Fruit fly (Drosophila melanogaster) whole organism, embryonic: ENCODE results near the gene Tsr1.
A peak's percentile ranks its signal among the peaks of the same experiment; 100 is the strongest.

Experiments
- Abd-B ChIP-seq: fragments of 200-800 bp; sonication (Bioruptor generic); optimal IDR thresholded peaks from 2 replicates; lab custom pipeline; 2018; ENCODE audit warnings: missing biosample characterization, mild to moderate bottlenecking, missing genetic modification characterization, moderate library complexity
- BtbVII ChIP-seq: fragments of 200-800 bp; sonication (Bioruptor generic); optimal IDR thresholded peaks from 3 replicates; lab custom pipeline; 2017; ENCODE audit warnings: missing biosample characterization, mild to moderate bottlenecking, missing genetic modification characterization
- CG11093 ChIP-seq: fragments of 200-800 bp; sonication (Bioruptor generic); IDR thresholded peaks from 3 replicates; pipeline ENCODE4 v1.3.6; 2022; ENCODE audit warnings: missing biosample characterization, missing genetic modification characterization
- CG11560 ChIP-seq: fragments of 200-800 bp; sonication (Bioruptor generic); IDR thresholded peaks from 3 replicates; pipeline ENCODE4 v1.3.6; 2022; ENCODE audit warnings: missing biosample characterization, missing genetic modification characterization
- CG15269 ChIP-seq: fragments of 200-800 bp; sonication (Bioruptor generic); optimal IDR thresholded peaks from 2 replicates; lab custom pipeline; 2018; ENCODE audit warnings: missing biosample characterization, mild to moderate bottlenecking, missing genetic modification characterization, moderate library complexity
- CG15479 ChIP-seq: fragments of 200-800 bp; sonication (Bioruptor generic); optimal IDR thresholded peaks from 3 replicates; lab custom pipeline; 2019; ENCODE audit warnings: missing biosample characterization, mild to moderate bottlenecking, missing genetic modification characterization, moderate library complexity
- CG17186 ChIP-seq: fragments of 200-800 bp; sonication (Bioruptor generic); optimal IDR thresholded peaks from 3 replicates; lab custom pipeline; 2017; ENCODE audit warnings: missing biosample characterization, missing genetic modification reagents, missing genetic modification characterization
- CG1792 ChIP-seq: fragments of 200-800 bp; sonication (Bioruptor generic); optimal IDR thresholded peaks from 2 replicates; lab custom pipeline; 2016; ENCODE audit warnings: missing biosample characterization, missing genetic modification characterization
- CG18599 ChIP-seq: fragments of 200-800 bp; sonication (Bioruptor generic); optimal IDR thresholded peaks from 3 replicates; lab custom pipeline; 2017; ENCODE audit warnings: missing biosample characterization, missing genetic modification characterization, mild to moderate bottlenecking, moderate library complexity, missing genetic modification reagents
- CG30403 ChIP-seq: fragments of 200-800 bp; sonication (Bioruptor generic); optimal IDR thresholded peaks from 3 replicates; lab custom pipeline; 2016; ENCODE audit warnings: missing biosample characterization, missing genetic modification characterization
- CG3281 ChIP-seq: fragments of 200-800 bp; sonication (Bioruptor generic); optimal IDR thresholded peaks from 3 replicates; lab custom pipeline; 2017; ENCODE audit warnings: missing biosample characterization, mild to moderate bottlenecking, missing genetic modification characterization
- CG3847 ChIP-seq: fragments of 200-800 bp; sonication (Bioruptor generic); IDR thresholded peaks from 2 replicates; pipeline ENCODE4 v1.3.6; 2022; ENCODE audit warnings: missing biosample characterization, missing genetic modification characterization
- CG4360 ChIP-seq: fragments of 200-800 bp; sonication (Bioruptor generic); IDR thresholded peaks from 2 replicates; pipeline ENCODE4 v1.3.6; 2022; ENCODE audit warnings: missing biosample characterization, missing genetic modification characterization
- CG7556 ChIP-seq: fragments of 200-800 bp; sonication (Bioruptor generic); optimal IDR thresholded peaks from 2 replicates; lab custom pipeline; 2017; ENCODE audit warnings: missing biosample characterization, mild to moderate bottlenecking, missing genetic modification characterization
- CG7839 ChIP-seq: fragments of 200-800 bp; sonication (Bioruptor generic); optimal IDR thresholded peaks from 3 replicates; lab custom pipeline; 2018; ENCODE audit warnings: missing biosample characterization, mild to moderate bottlenecking, missing genetic modification characterization, moderate library complexity
- CG9215 ChIP-seq: fragments of 200-800 bp; sonication (Bioruptor generic); IDR thresholded peaks from 2 replicates; pipeline ENCODE4 v1.3.6; 2022; ENCODE audit warnings: missing biosample characterization, missing genetic modification characterization
- Dfd ChIP-seq, 2 experiments: fragments of >200 bp; optimal IDR thresholded peaks; 2 replicates each; lab custom pipeline; 2017; ENCODE audit warnings: missing biosample characterization in 2 of 2, missing genetic modification characterization in 2 of 2
- Dip3 ChIP-seq: fragments of 200-800 bp; sonication (Bioruptor generic); optimal IDR thresholded peaks from 3 replicates; lab custom pipeline; 2016; ENCODE audit warnings: missing biosample characterization, missing genetic modification characterization
- Ets97D ChIP-seq: fragments of 200-800 bp; sonication (Bioruptor generic); optimal IDR thresholded peaks from 3 replicates; lab custom pipeline; 2016; ENCODE audit warnings: missing biosample characterization, missing genetic modification characterization
- Fer2 ChIP-seq: fragments of 200-800 bp; sonication (Bioruptor generic); optimal IDR thresholded peaks from 2 replicates; lab custom pipeline; 2018; ENCODE audit warnings: missing biosample characterization, mild to moderate bottlenecking, missing genetic modification characterization, moderate library complexity
- Fer3 ChIP-seq: fragments of 200-800 bp; sonication (Bioruptor generic); optimal IDR thresholded peaks from 2 replicates; lab custom pipeline; 2018; ENCODE audit warnings: missing biosample characterization, mild to moderate bottlenecking, missing genetic modification characterization, moderate library complexity
- HLH4C ChIP-seq: fragments of 200-800 bp; sonication (Bioruptor generic); IDR thresholded peaks from 3 replicates; pipeline ENCODE4 v1.3.6; 2022; ENCODE audit warnings: missing biosample characterization, missing genetic modification characterization; ENCODE audit not compliant: partially characterized antibody
- Hr39 ChIP-seq: fragments of >200 bp; optimal IDR thresholded peaks from 2 replicates; lab custom pipeline; 2017
- Hr51 ChIP-seq, 2 experiments: fragments of 200-800 bp; sonication (Bioruptor generic); optimal IDR thresholded peaks; 2 replicates in 1 of 2; 3 replicates in 1 of 2; lab custom pipeline; 2016 to 2018; ENCODE audit warnings: missing biosample characterization in 2 of 2, missing genetic modification characterization in 2 of 2, mild to moderate bottlenecking in 1 of 2, moderate library complexity in 1 of 2
- Hr78 ChIP-seq, 2 experiments: fragments of 200-800 bp in 1 of 2; fragments of >200 bp in 1 of 2; sonication (Bioruptor generic) in 1 of 2; optimal IDR thresholded peaks; 2 replicates each; lab custom pipeline; 2017 to 2019; ENCODE audit warnings: missing biosample characterization in 2 of 2, missing genetic modification characterization in 2 of 2, mild to moderate bottlenecking in 1 of 2, moderate library complexity in 1 of 2
- MBD-R2 ChIP-seq: fragments of 200-800 bp; sonication (Bioruptor generic); IDR thresholded peaks from 2 replicates; pipeline ENCODE4 v1.3.6; 2022; ENCODE audit warnings: missing biosample characterization, missing genetic modification characterization
- Meics ChIP-seq: fragments of 200-800 bp; sonication (Bioruptor generic); optimal IDR thresholded peaks from 2 replicates; lab custom pipeline; 2017; ENCODE audit warnings: missing biosample characterization, mild to moderate bottlenecking, missing genetic modification characterization
- Mes4 ChIP-seq: fragments of 200-800 bp; sonication (Bioruptor generic); optimal IDR thresholded peaks from 2 replicates; lab custom pipeline; 2016; ENCODE audit warnings: missing biosample characterization, missing genetic modification characterization
- Mrtf ChIP-seq: fragments of 200-800 bp; sonication (Bioruptor generic); IDR thresholded peaks from 3 replicates; pipeline ENCODE4 v1.3.6; 2022; ENCODE audit warnings: missing biosample characterization, missing genetic modification characterization
- Myb ChIP-seq: fragments of 200-800 bp; sonication (Bioruptor generic); optimal IDR thresholded peaks from 2 replicates; lab custom pipeline; 2016; ENCODE audit warnings: missing biosample characterization, missing genetic modification characterization
- Neu2 ChIP-seq: fragments of 200-800 bp; sonication (Bioruptor generic); optimal IDR thresholded peaks from 3 replicates; lab custom pipeline; 2016; ENCODE audit warnings: missing biosample characterization, missing genetic modification characterization, borderline replicate concordance
- Rfx ChIP-seq: fragments of 200-800 bp; sonication (Bioruptor generic); IDR thresholded peaks from 2 replicates; pipeline ENCODE4 v1.3.6; 2022; ENCODE audit warnings: missing biosample characterization, missing genetic modification characterization
- Scr ChIP-seq: fragments of 200-800 bp; sonication (Bioruptor generic); IDR thresholded peaks from 2 replicates; pipeline ENCODE4 v1.3.6; 2022; ENCODE audit warnings: missing biosample characterization, missing genetic modification characterization; ENCODE audit not compliant: partially characterized antibody
- Spps ChIP-seq: fragments of 200-800 bp; sonication (Bioruptor generic); optimal IDR thresholded peaks from 2 replicates; lab custom pipeline; 2018; ENCODE audit warnings: missing biosample characterization, mild to moderate bottlenecking, missing genetic modification characterization
- bbx ChIP-seq: fragments of 200-800 bp; sonication (Bioruptor generic); IDR thresholded peaks from 2 replicates; pipeline ENCODE4 v1.3.6; 2022; ENCODE audit warnings: missing biosample characterization, missing genetic modification characterization; ENCODE audit not compliant: partially characterized antibody
- dpn ChIP-seq, 2 experiments: fragments of 200-800 bp; sonication (Bioruptor generic); optimal IDR thresholded peaks; 3 replicates each; lab custom pipeline; 2016; ENCODE audit warnings: missing biosample characterization in 2 of 2, missing genetic modification characterization in 2 of 2
- dysf ChIP-seq: fragments of 200-800 bp; sonication (Bioruptor generic); IDR thresholded peaks from 3 replicates; pipeline ENCODE4 v1.3.6; 2022; ENCODE audit warnings: missing biosample characterization, missing genetic modification characterization
- emc ChIP-seq: fragments of 200-800 bp; sonication (Bioruptor generic); optimal IDR thresholded peaks from 2 replicates; lab custom pipeline; 2016; ENCODE audit warnings: missing biosample characterization, missing genetic modification characterization
- ewg ChIP-seq: fragments of 200-800 bp; sonication (Bioruptor generic); optimal IDR thresholded peaks from 3 replicates; lab custom pipeline; 2017; ENCODE audit warnings: mild to moderate bottlenecking, missing biosample characterization, missing genetic modification reagents, missing genetic modification characterization
- ftz-f1 ChIP-seq: fragments of 200-800 bp; sonication (Bioruptor generic); optimal IDR thresholded peaks from 2 replicates; lab custom pipeline; 2016; ENCODE audit warnings: missing biosample characterization, missing genetic modification characterization
- gcm ChIP-seq: fragments of 200-800 bp; sonication (Bioruptor generic); optimal IDR thresholded peaks from 2 replicates; lab custom pipeline; 2019; ENCODE audit warnings: missing biosample characterization, mild to moderate bottlenecking, missing genetic modification characterization, moderate library complexity
- gro ChIP-seq: fragments of 200-800 bp; sonication (Bioruptor generic); optimal IDR thresholded peaks from 2 replicates; lab custom pipeline; 2016; ENCODE audit warnings: missing biosample characterization, missing genetic modification characterization
- gsb-n ChIP-seq: fragments of 200-800 bp; sonication (Bioruptor generic); optimal IDR thresholded peaks from 3 replicates; lab custom pipeline; 2018; ENCODE audit warnings: missing biosample characterization, mild to moderate bottlenecking, missing genetic modification characterization
- jing ChIP-seq: fragments of 200-800 bp; sonication (Bioruptor generic); optimal IDR thresholded peaks from 2 replicates; lab custom pipeline; 2018; ENCODE audit warnings: missing biosample characterization, mild to moderate bottlenecking, missing genetic modification characterization
- knrl ChIP-seq: fragments of 200-800 bp; sonication (Bioruptor generic); IDR thresholded peaks from 3 replicates; pipeline ENCODE4 v1.3.6; 2022; ENCODE audit warnings: missing biosample characterization, missing genetic modification characterization; ENCODE audit not compliant: partially characterized antibody
- lab ChIP-seq: fragments of 200-800 bp; sonication (Bioruptor generic); optimal IDR thresholded peaks from 3 replicates; lab custom pipeline; 2017; ENCODE audit warnings: missing biosample characterization, missing genetic modification characterization, mild to moderate bottlenecking, moderate library complexity, missing genetic modification reagents
- lilli ChIP-seq: fragments of 200-800 bp; sonication (Bioruptor generic); optimal IDR thresholded peaks from 3 replicates; lab custom pipeline; 2016; ENCODE audit warnings: missing biosample characterization, missing genetic modification characterization
- schlank ChIP-seq: fragments of 200-800 bp; sonication (Bioruptor generic); optimal IDR thresholded peaks from 2 replicates; lab custom pipeline; 2018; ENCODE audit warnings: missing biosample characterization, mild to moderate bottlenecking, missing genetic modification characterization
- slbo ChIP-seq: fragments of 200-800 bp; sonication (Bioruptor generic); IDR thresholded peaks from 2 replicates; pipeline ENCODE4 v1.3.6; 2022; ENCODE audit warnings: missing biosample characterization, missing genetic modification characterization
- sr ChIP-seq: fragments of 200-800 bp; sonication (Bioruptor generic); IDR thresholded peaks from 3 replicates; pipeline ENCODE4 v1.3.6; 2022; ENCODE audit warnings: missing biosample characterization, missing genetic modification characterization
- unpg ChIP-seq: fragments of 200-800 bp; sonication (Bioruptor generic); optimal IDR thresholded peaks from 3 replicates; lab custom pipeline; 2018; ENCODE audit warnings: missing biosample characterization, mild to moderate bottlenecking, missing genetic modification characterization, moderate library complexity

Tsr1 gene

DNA sequence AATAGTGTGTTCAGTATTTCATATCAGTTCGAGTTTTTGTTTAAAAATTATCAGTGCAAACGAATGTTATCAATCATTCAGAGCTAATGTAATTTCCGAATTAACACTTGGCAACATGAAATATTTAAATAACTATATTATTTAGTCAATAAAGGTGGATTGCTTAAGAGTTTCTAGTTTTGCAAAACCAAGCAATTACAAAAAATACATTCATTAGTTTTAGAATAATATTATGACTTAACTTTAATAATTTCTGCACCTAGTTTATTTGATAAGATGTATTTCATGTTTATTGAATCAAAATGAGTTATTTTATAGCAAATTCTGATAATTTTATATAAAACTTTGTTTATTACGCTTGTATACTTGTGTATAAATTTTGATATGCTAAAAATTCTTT is 48.4 kb downstream of the Tsr1 start:
- TF ChIP-seq gro (GFP tag; lab: Kevin White, UChicago) (no peak), sr (GFP tag; lab: Robert Waterston, UW) (no peak), CG15479 (GFP tag; lab: Kevin White, UChicago) (no peak), CG30403 (GFP tag; lab: Kevin White, UChicago) (no peak), gsb-n (tag; lab: Kevin White, UChicago) (no peak), schlank (tag; lab: Kevin White, UChicago) (no peak), CG18599 (peak; percentile 11), BtbVII (GFP tag; lab: Kevin White, UChicago) (no peak), CG11560 (tag; lab: Robert Waterston, UW) (no peak), unpg (peak; percentile 2), CG3281 (GFP tag; lab: Kevin White, UChicago) (no peak), CG4360 (no peak), Spps (tag; lab: Kevin White, UChicago) (no peak), Myb (GFP tag; lab: Kevin White, UChicago) (no peak), CG17186 (GFP tag; lab: Kevin White, UChicago) (no peak), CG9215 (GFP tag; lab: Robert Waterston, UW) (no peak), Dip3 (GFP tag; lab: Kevin White, UChicago) (no peak), HLH4C (GFP tag; lab: Robert Waterston, UW) (no peak), CG15269 (peak; percentile 8), Dfd (GFP tag; optimal IDR thresholded peaks at IDR 0.05; lab: Kevin White, UChicago) (no peak), jing (GFP tag; lab: Kevin White, UChicago) (no peak), Hr39 (lab: Kevin White, UChicago) (no peak), bbx (GFP tag; lab: Robert Waterston, UW) (no peak), lab (GFP tag; lab: Kevin White, UChicago) (peak; percentile 32), Mrtf (GFP tag; lab: Robert Waterston, UW) (no peak), gcm (GFP tag; lab: Kevin White, UChicago) (no peak), ewg (GFP tag; lab: Kevin White, UChicago) (no peak), ftz-f1 (GFP tag; lab: Kevin White, UChicago) (no peak), CG7556 (peak; percentile 29), Meics (peak; percentile 59), Fer2 (tag; lab: Kevin White, UChicago) (no peak), dysf (GFP tag; lab: Robert Waterston, UW) (no peak), MBD-R2 (GFP tag; lab: Robert Waterston, UW) (no peak), Abd-B (GFP tag; lab: Kevin White, UChicago) (no peak), CG7839 (tag; lab: Kevin White, UChicago) (peak; percentile 44), Ets97D (no peak), lilli (GFP tag; lab: Kevin White, UChicago) (no peak), Neu2 (GFP tag; lab: Kevin White, UChicago) (no peak), CG1792 (GFP tag; lab: Kevin White, UChicago) (no peak), knrl (GFP tag; lab: Robert Waterston, UW) (no peak), CG11093 (GFP tag; lab: Robert Waterston, UW) (no peak), Hr78 (GFP tag; optimal IDR thresholded peaks at IDR 0.05; lab: Kevin White, UChicago) (no peak), CG3847 (GFP tag; lab: Robert Waterston, UW) (no peak), slbo (GFP tag; lab: Robert Waterston, UW) (0 out of 2 replicates have a peak, but pooled peaks have one; percentile 15), Mes4 (GFP tag; lab: Kevin White, UChicago) (no peak), Rfx (GFP tag; lab: Robert Waterston, UW) (no peak), Fer3 (tag; lab: Kevin White, UChicago) (no peak), emc (GFP tag; lab: Kevin White, UChicago) (no peak), dpn (GFP tag; optimal IDR thresholded peaks at IDR 0.05; lab: Kevin White, UChicago) (no peak), Scr (GFP tag; lab: Robert Waterston, UW) (no peak), Hr51 (GFP tag; optimal IDR thresholded peaks at IDR 0.05; lab: Kevin White, UChicago) (peak in 1 of 2 experiments; percentile 39)
